Worm (Caenorhabditis elegans) whole organism, late embryonic: ENCODE data around the gene ddl-2.

Experiments
- F13H6.1 ChIP-seq: sonication (generic microtip); optimal IDR thresholded peaks from 2 replicates; lab custom pipeline; 2016; ENCODE audit warnings: missing genetic modification characterization, missing compliant biosample characterization
- K02D7.2 ChIP-seq: sonication (generic microtip); optimal IDR thresholded peaks from 2 replicates; lab custom pipeline; 2017; ENCODE audit warnings: mild to moderate bottlenecking, missing genetic modification characterization, missing compliant biosample characterization
- K09A11.1 ChIP-seq: sonication (generic microtip); optimal IDR thresholded peaks from 2 replicates; lab custom pipeline; 2017; ENCODE audit warnings: antibody characterized with exemption, mild to moderate bottlenecking, missing genetic modification characterization, missing compliant biosample characterization; ENCODE audit not compliant: insufficient read depth
- Y22D7AL.16 ChIP-seq: sonication (generic microtip); optimal IDR thresholded peaks from 2 replicates; lab custom pipeline; 2016; ENCODE audit warnings: missing genetic modification characterization, missing compliant biosample characterization
- ceh-14 ChIP-seq: sonication (generic microtip); optimal IDR thresholded peaks from 2 replicates; lab custom pipeline; 2016; ENCODE audit warnings: missing genotype, missing genetic modification characterization, missing compliant biosample characterization
- ceh-18 ChIP-seq: sonication (generic microtip); optimal IDR thresholded peaks from 2 replicates; lab custom pipeline; 2016; ENCODE audit warnings: missing genetic modification characterization, missing compliant biosample characterization
- ceh-19 ChIP-seq: fragments of 200-800 bp; sonication (Bioruptor generic); optimal IDR thresholded peaks from 2 replicates; lab custom pipeline; 2018; ENCODE audit warnings: mild to moderate bottlenecking, missing genetic modification characterization, missing compliant biosample characterization
- ceh-22 ChIP-seq: sonication (generic microtip); optimal IDR thresholded peaks from 2 replicates; lab custom pipeline; 2017; ENCODE audit warnings: missing biosample characterization, missing genetic modification characterization
- ceh-24 ChIP-seq: sonication (generic microtip); optimal IDR thresholded peaks from 2 replicates; lab custom pipeline; 2016; ENCODE audit warnings: mild to moderate bottlenecking, missing genetic modification characterization, missing compliant biosample characterization
- ceh-31 ChIP-seq: sonication (generic microtip); optimal IDR thresholded peaks from 2 replicates; lab custom pipeline; 2016; ENCODE audit warnings: missing genetic modification characterization, missing compliant biosample characterization
- ceh-34 ChIP-seq: sonication (generic microtip); optimal IDR thresholded peaks from 2 replicates; lab custom pipeline; 2016; ENCODE audit warnings: mild to moderate bottlenecking, missing genetic modification characterization, missing compliant biosample characterization
- ceh-48 ChIP-seq: sonication (generic microtip); optimal IDR thresholded peaks from 2 replicates; lab custom pipeline; 2016; ENCODE audit warnings: missing genetic modification characterization, inconsistent platforms, missing compliant biosample characterization
- ceh-6 ChIP-seq: fragments of 200-800 bp; sonication (Bioruptor generic); optimal IDR thresholded peaks from 2 replicates; lab custom pipeline; 2018; ENCODE audit warnings: mild to moderate bottlenecking, missing genetic modification characterization, missing compliant biosample characterization
- ceh-9 ChIP-seq: sonication (generic microtip); optimal IDR thresholded peaks from 2 replicates; lab custom pipeline; 2016; ENCODE audit warnings: mild to moderate bottlenecking, missing genetic modification characterization, inconsistent platforms, missing compliant biosample characterization
- dmd-4 ChIP-seq: sonication (generic microtip); optimal IDR thresholded peaks from 2 replicates; lab custom pipeline; 2016; ENCODE audit warnings: borderline replicate concordance, missing genetic modification characterization, missing compliant biosample characterization
- dve-1 ChIP-seq: sonication (generic microtip); optimal IDR thresholded peaks from 2 replicates; lab custom pipeline; 2017; ENCODE audit warnings: antibody characterized with exemption, mild to moderate bottlenecking, missing genetic modification characterization, missing compliant biosample characterization
- elt-2 ChIP-seq: sonication (generic microtip); optimal IDR thresholded peaks from 2 replicates; lab custom pipeline; 2016; ENCODE audit warnings: missing genetic modification reagents, missing genetic modification characterization, missing compliant biosample characterization
- ets-4 ChIP-seq: sonication (generic microtip); optimal IDR thresholded peaks from 2 replicates; lab custom pipeline; 2016; ENCODE audit warnings: missing genetic modification characterization, missing compliant biosample characterization
- eyg-1 ChIP-seq: sonication (generic microtip); optimal IDR thresholded peaks from 2 replicates; lab custom pipeline; 2016; ENCODE audit warnings: missing genotype, missing genetic modification characterization, missing compliant biosample characterization
- fkh-10 ChIP-seq: fragments of 150-350 bp; optimal IDR thresholded peaks from 2 replicates; lab custom pipeline; 2014; ENCODE audit warnings: missing biosample characterization, missing genetic modification reagents, missing genetic modification characterization
- hlh-15 ChIP-seq: sonication (generic microtip); optimal IDR thresholded peaks from 2 replicates; lab custom pipeline; 2016; ENCODE audit warnings: missing genetic modification characterization, missing compliant biosample characterization
- hlh-6 ChIP-seq: sonication (generic microtip); optimal IDR thresholded peaks from 2 replicates; lab custom pipeline; 2016; ENCODE audit warnings: missing genotype, missing genetic modification characterization, missing compliant biosample characterization
- lim-6 ChIP-seq: sonication (generic microtip); optimal IDR thresholded peaks from 2 replicates; lab custom pipeline; 2016; ENCODE audit warnings: missing genetic modification characterization, missing compliant biosample characterization
- madf-2 ChIP-seq: sonication (generic microtip); optimal IDR thresholded peaks from 2 replicates; lab custom pipeline; 2017; ENCODE audit warnings: missing genetic modification characterization, missing compliant biosample characterization
- mec-3 ChIP-seq: sonication (generic microtip); optimal IDR thresholded peaks from 2 replicates; lab custom pipeline; 2016; ENCODE audit warnings: borderline replicate concordance, missing genetic modification characterization, missing compliant biosample characterization
- nfya-1 ChIP-seq: sonication (generic microtip); optimal IDR thresholded peaks from 2 replicates; lab custom pipeline; 2017; ENCODE audit warnings: missing genetic modification characterization, mild to moderate bottlenecking, missing compliant biosample characterization, antibody characterized with exemption, moderate library complexity
- nhr-232 ChIP-seq: sonication (generic microtip); optimal IDR thresholded peaks from 2 replicates; lab custom pipeline; 2016; ENCODE audit warnings: missing genetic modification characterization, missing compliant biosample characterization
- pat-9 ChIP-seq: fragments of 200-800 bp; sonication (Bioruptor generic); optimal IDR thresholded peaks from 2 replicates; lab custom pipeline; 2018; ENCODE audit warnings: mild to moderate bottlenecking, missing genetic modification characterization, moderate library complexity, missing compliant biosample characterization
- pha-2 ChIP-seq: sonication (generic microtip); optimal IDR thresholded peaks from 2 replicates; lab custom pipeline; 2017; ENCODE audit warnings: mild to moderate bottlenecking, missing genetic modification characterization, missing compliant biosample characterization
- pqm-1 ChIP-seq: sonication (generic microtip); optimal IDR thresholded peaks from 2 replicates; lab custom pipeline; 2016; ENCODE audit warnings: missing genetic modification characterization, missing compliant biosample characterization
- pros-1 ChIP-seq: fragments of 150-350 bp; optimal IDR thresholded peaks from 2 replicates; lab custom pipeline; 2014; ENCODE audit warnings: missing biosample characterization, missing genetic modification reagents, missing genetic modification characterization
- rnt-1 ChIP-seq: sonication (generic microtip); optimal IDR thresholded peaks from 2 replicates; lab custom pipeline; 2016; ENCODE audit warnings: missing genetic modification characterization, missing compliant biosample characterization
- sdc-2 ChIP-seq: sonication (generic microtip); optimal IDR thresholded peaks from 2 replicates; lab custom pipeline; 2016; ENCODE audit warnings: missing genotype, missing genetic modification characterization, missing compliant biosample characterization
- sox-2 ChIP-seq: fragments of 200-800 bp; sonication (Bioruptor generic); IDR thresholded peaks from 2 replicates; pipeline ENCODE4 v1.3.6; 2022; ENCODE audit warnings: missing genetic modification reagents, missing genetic modification characterization, missing compliant biosample characterization
- tbx-7 ChIP-seq: sonication (generic microtip); optimal IDR thresholded peaks from 2 replicates; lab custom pipeline; 2016; ENCODE audit warnings: missing genotype, missing genetic modification characterization, missing compliant biosample characterization

The ddl-2 gene

DNA sequence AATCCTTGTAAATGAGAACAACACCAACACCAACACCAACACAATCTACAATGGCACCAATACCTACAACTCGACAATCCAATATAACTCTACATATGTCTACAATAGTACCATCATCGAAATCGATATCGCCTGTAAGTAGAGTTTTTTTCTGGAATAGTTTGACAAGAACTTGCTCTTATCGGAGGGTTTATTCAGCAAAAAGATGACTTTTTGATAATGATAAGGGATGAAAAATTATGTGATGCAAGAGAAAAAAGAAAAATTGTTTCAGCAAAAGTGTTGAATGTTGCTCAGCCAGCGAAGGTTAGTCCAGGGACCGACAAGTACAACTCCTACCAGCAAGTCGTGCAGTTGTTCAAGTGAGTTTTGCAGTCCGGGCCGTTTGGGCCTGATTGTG lies 38.8 kb downstream of the ddl-2 start:
- TF ChIP-seq eyg-1 (no peak), madf-2 (tag; lab: Kevin White, UChicago) (no peak), ceh-48 (no peak), Y22D7AL.16 (tag; lab: Kevin White, UChicago) (no peak), ceh-24 (tag; lab: Kevin White, UChicago) (no peak), ceh-9 (no peak), ceh-31 (no peak), ceh-22 (tag; lab: Kevin White, UChicago) (no peak), pat-9 (tag; lab: Kevin White, UChicago) (no peak), ceh-14 (tag; lab: Kevin White, UChicago) (no peak), rnt-1 (tag; lab: Kevin White, UChicago) (no peak)

DNA sequence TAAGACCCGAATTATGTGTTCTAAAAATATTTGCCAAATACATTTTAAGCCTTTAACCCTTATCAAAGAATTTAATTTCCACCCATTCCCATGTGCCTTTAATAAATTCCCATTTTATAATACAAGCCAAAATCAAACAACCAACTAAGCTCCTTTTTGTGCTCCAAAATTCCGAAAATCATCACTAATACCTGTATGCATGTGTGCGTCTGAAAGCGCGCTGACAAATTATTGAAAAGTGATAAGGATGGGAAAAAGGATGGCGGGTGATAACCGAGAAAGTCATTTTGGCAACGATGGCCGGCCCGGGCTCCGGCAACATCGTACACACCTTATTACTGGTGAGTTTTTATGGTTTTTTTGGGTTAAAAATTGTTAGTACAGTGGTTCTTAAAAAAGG lies 39.9 kb downstream of the ddl-2 start, which contains the start of gene nep-17:
Gene nep-17 (plus strand): TSS at position 285 of the 400 bp plus-strand sequence.
- TF ChIP-seq fkh-10 (GFP tag; lab: Kevin White, UChicago), result no peak
- TF ChIP-seq K02D7.2 (tag; lab: Kevin White, UChicago), result no peak
- no peak for TF ChIP-seq lim-6
- no peak for TF ChIP-seq tbx-7 (tag; lab: Kevin White, UChicago)
- TF ChIP-seq eyg-1, result no peak
- no peak for TF ChIP-seq hlh-15 (tag; lab: Kevin White, UChicago)
- TF ChIP-seq dmd-4 (tag; lab: Kevin White, UChicago), result no peak

DNA sequence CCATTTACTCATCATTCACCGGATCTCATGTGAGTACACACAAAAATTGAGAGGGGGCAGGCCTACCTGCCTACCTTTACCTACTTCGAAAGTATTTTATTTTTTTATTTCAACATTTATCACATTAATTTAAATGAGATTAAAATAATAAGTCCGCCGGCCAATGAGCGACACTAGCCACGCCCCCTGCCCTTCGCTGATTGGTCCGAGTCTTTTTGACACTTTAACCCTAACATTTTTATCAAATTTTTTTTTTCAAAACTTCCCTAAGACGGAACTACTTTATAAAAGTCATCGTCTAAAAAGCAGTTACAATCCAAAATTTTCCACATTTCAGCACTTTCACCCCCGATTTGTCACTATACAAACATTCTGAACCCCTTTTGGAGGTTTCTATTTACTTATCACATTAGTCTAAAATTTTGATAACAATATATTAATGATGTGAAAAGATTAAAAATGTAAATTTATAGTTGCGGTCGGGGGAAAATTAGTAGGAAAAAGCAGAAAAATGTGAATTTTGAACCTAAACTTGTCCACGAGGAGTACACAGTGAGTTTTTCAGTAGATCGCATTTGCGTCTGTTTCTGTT lies 41.4 kb downstream of the ddl-2 start:
- TF ChIP-seq nfya-1 (tag; lab: Kevin White, UChicago), result peak; percentile 59
- TF ChIP-seq dve-1 (tag; lab: Kevin White, UChicago), result no peak
- no peak for TF ChIP-seq ceh-18 (tag; lab: Kevin White, UChicago)
- TF ChIP-seq mec-3, result no peak
- no peak for TF ChIP-seq ceh-19 (GFP tag; lab: Kevin White, UChicago)
- TF ChIP-seq ceh-34 (tag; lab: Kevin White, UChicago), result no peak
- no peak for TF ChIP-seq K02D7.2 (tag; lab: Kevin White, UChicago)

DNA sequence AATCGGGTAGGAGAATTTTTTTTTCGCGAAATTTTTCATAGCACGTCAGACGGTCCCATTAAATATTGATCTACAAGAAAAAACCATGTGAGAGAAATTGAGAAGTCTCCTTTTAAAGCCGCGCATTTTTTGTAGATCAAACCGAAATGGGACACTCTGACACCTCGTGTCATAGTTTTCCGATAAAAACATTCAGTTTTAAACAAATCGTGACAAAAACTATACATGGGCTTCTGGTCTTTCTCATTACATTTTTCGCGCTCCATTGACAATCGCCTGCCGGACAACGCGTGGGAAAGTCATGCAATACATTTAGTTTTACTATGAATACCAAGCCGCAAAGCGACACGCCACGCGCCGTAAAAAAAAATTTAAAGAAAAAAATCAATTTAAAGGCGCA lies 42.1 kb downstream of the ddl-2 start:
- no peak for TF ChIP-seq hlh-6 (tag; lab: Kevin White, UChicago)
- TF ChIP-seq sox-2, result no peak
- no peak for TF ChIP-seq nhr-232
- TF ChIP-seq, all 69 proteins: peak for 0

DNA sequence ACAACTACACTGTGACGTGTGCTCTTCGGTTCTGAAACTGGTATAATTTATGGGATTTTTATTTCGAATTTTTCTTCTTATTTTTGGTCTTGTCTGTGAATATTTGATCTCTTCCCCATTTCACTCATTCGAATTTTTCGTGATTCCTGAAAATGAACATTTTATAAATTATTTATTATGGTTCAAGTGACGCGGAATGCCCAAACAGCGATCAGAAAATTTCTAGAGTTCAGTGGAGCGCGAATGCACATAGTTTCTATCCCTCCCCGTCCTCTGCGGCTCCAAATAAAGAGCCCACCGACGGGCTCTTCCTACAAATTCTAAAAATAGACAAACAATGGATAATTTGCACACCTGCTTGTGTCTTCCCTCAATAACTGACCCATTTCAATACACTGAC lies 43.8 kb downstream of the ddl-2 start, which contains the start of gene F54F11.1:
Gene F54F11.1 (plus strand): TSS at position 301 of the 400 bp plus-strand sequence.
- TF ChIP-seq ceh-18 (tag; lab: Kevin White, UChicago) (no peak), ceh-34 (tag; lab: Kevin White, UChicago) (no peak), eyg-1 (no peak), ets-4 (tag; lab: Kevin White, UChicago) (no peak), sox-2 (no peak), elt-2 (tag; lab: Kevin White, UChicago) (no peak), ceh-6 (no peak), ceh-14 (tag; lab: Kevin White, UChicago) (no peak), pha-2 (tag; lab: Kevin White, UChicago) (no peak), F13H6.1 (tag; lab: Kevin White, UChicago) (no peak), pqm-1 (tag; lab: Kevin White, UChicago) (no peak), hlh-6 (tag; lab: Kevin White, UChicago) (no peak), ceh-24 (tag; lab: Kevin White, UChicago) (no peak), sdc-2 (tag; lab: Kevin White, UChicago) (no peak), K09A11.1 (tag; lab: Kevin White, UChicago) (no peak), pros-1 (tag; lab: Kevin White, UChicago) (no peak), nfya-1 (tag; lab: Kevin White, UChicago) (no peak)
